Worm (Caenorhabditis elegans) whole organism, L1 larva: Measurements from ENCODE around the gene adss-1.

ENCODE experiments used
- aha-1 ChIP-seq: fragments of 150-350 bp; optimal IDR thresholded peaks from 2 replicates; lab custom pipeline; 2014; ENCODE audit warnings: missing biosample characterization, missing genetic modification characterization
- alr-1 ChIP-seq: fragments of 200-800 bp; sonication (Bioruptor generic); optimal IDR thresholded peaks from 2 replicates; lab custom pipeline; 2018; ENCODE audit warnings: borderline replicate concordance, mild to moderate bottlenecking, missing genetic modification characterization, missing compliant biosample characterization
- ama-1 ChIP-seq: fragments of 150-350 bp; optimal IDR thresholded peaks from 2 replicates; lab custom pipeline; 2014
- blmp-1 ChIP-seq: fragments of 150-350 bp; optimal IDR thresholded peaks from 2 replicates; lab custom pipeline; 2014; ENCODE audit warnings: missing biosample characterization, missing genetic modification characterization
- ceh-8 ChIP-seq: fragments of 200-800 bp; sonication (Bioruptor generic); optimal IDR thresholded peaks from 2 replicates; lab custom pipeline; 2018; ENCODE audit warnings: mild to moderate bottlenecking, missing genetic modification characterization, moderate library complexity, missing compliant biosample characterization
- ceh-90 ChIP-seq: sonication (generic microtip); optimal IDR thresholded peaks from 2 replicates; lab custom pipeline; 2016; ENCODE audit warnings: missing genetic modification characterization, missing compliant biosample characterization
- dsc-1 ChIP-seq: sonication (generic microtip); optimal IDR thresholded peaks from 2 replicates; lab custom pipeline; 2016; ENCODE audit warnings: mild to moderate bottlenecking, missing genetic modification characterization, missing compliant biosample characterization
- efl-1 ChIP-seq, 4 experiments: fragments of 150-350 bp; optimal IDR thresholded peaks in 3 of 4; peaks in 1 of 4; 1 replicate in 1 of 4; 2 replicates in 3 of 4; lab custom pipeline; 2014; ENCODE audit warnings: missing biosample characterization in 2 of 4, missing genetic modification characterization in 2 of 4, missing genetic modification reagents in 2 of 4
- egl-13 ChIP-seq: sonication (generic microtip); optimal IDR thresholded peaks from 2 replicates; lab custom pipeline; 2016; ENCODE audit warnings: missing genotype, missing genetic modification reagents, missing genetic modification characterization, missing compliant biosample characterization
- elt-2 ChIP-seq: sonication (generic microtip); optimal IDR thresholded peaks from 2 replicates; lab custom pipeline; 2016; ENCODE audit warnings: missing genetic modification characterization, mild to moderate bottlenecking, inconsistent platforms, missing compliant biosample characterization, missing genetic modification reagents
- elt-3 ChIP-seq, 6 experiments: fragments of 150-350 bp in 1 of 6; sonication (generic microtip); optimal IDR thresholded peaks; 2 replicates each; lab custom pipeline; 2017 to 2018; ENCODE audit warnings: missing biosample characterization in 6 of 6, missing genetic modification characterization in 6 of 6, inconsistent platforms in 1 of 6
- fkh-4 ChIP-seq: sonication (generic microtip); optimal IDR thresholded peaks from 2 replicates; lab custom pipeline; 2016; ENCODE audit warnings: missing compliant biosample characterization, missing genetic modification characterization, borderline replicate concordance
- fkh-8 ChIP-seq: sonication (generic microtip); optimal IDR thresholded peaks from 2 replicates; lab custom pipeline; 2016; ENCODE audit warnings: mild to moderate bottlenecking, missing genetic modification characterization, missing compliant biosample characterization
- hpl-2 ChIP-seq: fragments of 150-350 bp; optimal IDR thresholded peaks from 2 replicates; lab custom pipeline; 2014; ENCODE audit warnings: missing biosample characterization, missing genetic modification reagents, missing genetic modification characterization
- jun-1 ChIP-seq: fragments of 150-350 bp; optimal IDR thresholded peaks from 2 replicates; lab custom pipeline; 2014; ENCODE audit warnings: missing biosample characterization, missing genetic modification reagents, missing genetic modification characterization
- lin-14 ChIP-seq: fragments of 200-800 bp; sonication (Bioruptor generic); optimal IDR thresholded peaks from 2 replicates; lab custom pipeline; 2018; ENCODE audit warnings: mild to moderate bottlenecking, missing genetic modification characterization, moderate library complexity, missing compliant biosample characterization
- lin-15B ChIP-seq: fragments of 150-350 bp; sonication (generic microtip); optimal IDR thresholded peaks from 3 replicates; lab custom pipeline; 2014; ENCODE audit warnings: missing biosample characterization, missing genetic modification characterization
- lin-35 ChIP-seq, 2 experiments: fragments of 150-350 bp; optimal IDR thresholded peaks; 2 replicates each; lab custom pipeline; 2014; ENCODE audit warnings: missing biosample characterization in 2 of 2, missing genetic modification characterization in 2 of 2, missing genetic modification reagents in 2 of 2
- mef-2 ChIP-seq: fragments of 150-350 bp; optimal IDR thresholded peaks from 2 replicates; lab custom pipeline; 2014; ENCODE audit warnings: missing biosample characterization, missing genetic modification characterization
- mep-1 ChIP-seq: fragments of 150-350 bp; optimal IDR thresholded peaks from 2 replicates; lab custom pipeline; 2014; ENCODE audit warnings: missing biosample characterization, missing genetic modification characterization
- nhr-20 ChIP-seq: sonication (generic microtip); optimal IDR thresholded peaks from 2 replicates; lab custom pipeline; 2016; ENCODE audit warnings: mild to moderate bottlenecking, missing genetic modification characterization, missing compliant biosample characterization
- nhr-237 ChIP-seq: fragments of 150-350 bp; optimal IDR thresholded peaks from 2 replicates; lab custom pipeline; 2014; ENCODE audit warnings: missing biosample characterization, missing genetic modification characterization
- nhr-47 ChIP-seq: sonication (generic microtip); optimal IDR thresholded peaks from 2 replicates; lab custom pipeline; 2016; ENCODE audit warnings: mild to moderate bottlenecking, missing genetic modification characterization, moderate library complexity, missing compliant biosample characterization
- nhr-71 ChIP-seq: sonication (generic microtip); optimal IDR thresholded peaks from 2 replicates; lab custom pipeline; 2016; ENCODE audit warnings: mild to moderate bottlenecking, missing genetic modification characterization, moderate library complexity, missing compliant biosample characterization
- nhr-77 ChIP-seq: fragments of 150-350 bp; optimal IDR thresholded peaks from 2 replicates; lab custom pipeline; 2014; ENCODE audit warnings: missing biosample characterization, missing genetic modification characterization
- nhr-84 ChIP-seq: sonication (generic microtip); optimal IDR thresholded peaks from 2 replicates; lab custom pipeline; 2017; ENCODE audit warnings: missing biosample characterization, missing genetic modification characterization
- nhr-85 ChIP-seq: sonication (generic microtip); peaks from one replicate; lab custom pipeline; 2016; ENCODE audit warnings: missing genetic modification characterization, inconsistent platforms, missing compliant biosample characterization
- pag-3 ChIP-seq: sonication (generic microtip); optimal IDR thresholded peaks from 2 replicates; lab custom pipeline; 2017; ENCODE audit warnings: missing genetic modification characterization, mild to moderate bottlenecking, missing compliant biosample characterization, antibody characterized with exemption, borderline replicate concordance; ENCODE audit not compliant: insufficient read depth
- pqm-1 ChIP-seq: sonication (generic microtip); optimal IDR thresholded peaks from 3 replicates; lab custom pipeline; 2017; ENCODE audit warnings: missing biosample characterization, missing genetic modification characterization
- snpc-4 ChIP-seq: fragments of 150-350 bp; optimal IDR thresholded peaks from 2 replicates; lab custom pipeline; 2014; ENCODE audit warnings: missing biosample characterization, missing genetic modification characterization
- snu-23 ChIP-seq: sonication (generic microtip); optimal IDR thresholded peaks from 2 replicates; lab custom pipeline; 2016; ENCODE audit warnings: missing genetic modification characterization, missing compliant biosample characterization
- sox-4 ChIP-seq: sonication (generic microtip); optimal IDR thresholded peaks from 2 replicates; lab custom pipeline; 2016; ENCODE audit warnings: missing genetic modification characterization, missing compliant biosample characterization
- tlp-1 ChIP-seq: fragments of 150-350 bp; optimal IDR thresholded peaks from 2 replicates; lab custom pipeline; 2014; ENCODE audit warnings: missing biosample characterization, missing genetic modification characterization
- unc-30 ChIP-seq: sonication (generic microtip); optimal IDR thresholded peaks from 2 replicates; lab custom pipeline; 2017; ENCODE audit warnings: missing biosample characterization, missing genetic modification characterization
- unc-62 ChIP-seq: fragments of 150-350 bp; optimal IDR thresholded peaks from 2 replicates; lab custom pipeline; 2014; ENCODE audit warnings: missing biosample characterization, missing genetic modification reagents, missing genetic modification characterization
- zag-1 ChIP-seq: fragments of 150-350 bp; optimal IDR thresholded peaks from 2 replicates; lab custom pipeline; 2014; ENCODE audit warnings: missing biosample characterization, missing genetic modification characterization
- zip-4 ChIP-seq: fragments of 200-800 bp; sonication (Bioruptor generic); optimal IDR thresholded peaks from 2 replicates; lab custom pipeline; 2018; ENCODE audit warnings: mild to moderate bottlenecking, missing genetic modification characterization, moderate library complexity, missing compliant biosample characterization

Gene adss-1

ce11 chrV:4810653-4811052 is 12.6 kb downstream of the adss-1 start (continued):
- TF ChIP-seq elt-2 (no peak), hpl-2 (GFP tag; lab: Kevin White, UChicago) (no peak), mep-1 (tag; lab: Kevin White, UChicago) (peak; percentile 14), dsc-1 (tag; lab: Kevin White, UChicago) (peak; percentile 44), unc-62 (GFP tag; lab: Kevin White, UChicago) (no peak), egl-13 (tag; lab: Kevin White, UChicago) (peak; percentile 32), ama-1 (lab: Kevin White, UChicago) (no peak), nhr-47 (tag; lab: Kevin White, UChicago) (peak; percentile 21)
- TF ChIP-seq, all 84 proteins: peak for 21

- TF ChIP-seq snu-23 (GFP tag; lab: Kevin White, UChicago) = peak; percentile 42
- TF ChIP-seq fkh-4 (tag; lab: Kevin White, UChicago) = no peak
- peak; percentile 71 for TF ChIP-seq blmp-1 (tag; lab: Kevin White, UChicago)
- peak; percentile 29 for TF ChIP-seq fkh-8 (tag; lab: Kevin White, UChicago)
- no peak for TF ChIP-seq pag-3 (tag; lab: Kevin White, UChicago)
- TF ChIP-seq nhr-71 (tag; lab: Kevin White, UChicago) = peak; percentile 41
- TF ChIP-seq nhr-85 (tag; lab: Kevin White, UChicago) = peak; percentile 77
- TF ChIP-seq nhr-20 (tag; lab: Kevin White, UChicago) = peak; percentile 23
- no peak for TF ChIP-seq unc-30 (tag; lab: Kevin White, UChicago)
- TF ChIP-seq ceh-8 = no peak
- TF ChIP-seq aha-1 (tag; lab: Kevin White, UChicago) = no peak
- peak in 1 of 2 experiments; percentile 6 for TF ChIP-seq lin-35 (GFP tag; optimal IDR thresholded peaks at IDR 0.05; lab: Kevin White, UChicago)
- peak; percentile 46 for TF ChIP-seq lin-14 (GFP tag; lab: Kevin White, UChicago)
- TF ChIP-seq zag-1 (tag; lab: Kevin White, UChicago) = no peak
- TF ChIP-seq efl-1 (optimal IDR thresholded peaks at IDR 0.05; lab: Kevin White, UChicago) = no peak
- TF ChIP-seq efl-1 (GFP tag; optimal IDR thresholded peaks at IDR 0.05 in 1 of 2; lab: Kevin White, UChicago) = peak in 1 of 2 experiments; percentile 73
- TF ChIP-seq lin-15B = no peak
- TF ChIP-seq zip-4 = no peak
- no peak for TF ChIP-seq pqm-1
- TF ChIP-seq sox-4 = no peak
- TF ChIP-seq elt-2 = no peak
- no peak for TF ChIP-seq snpc-4 (tag; lab: Kevin White, UChicago)
- TF ChIP-seq elt-3 (tag; optimal IDR thresholded peaks at IDR 0.05; lab: Kevin White, UChicago) = peak in 1 of 6 experiments; percentile 30
Observed at ce11 chrV:4806859-4807258, 16.4 kb downstream of the adss-1 start.

ce11 chrV:4805847-4806246 is 17.4 kb downstream of the adss-1 start, which contains the start of gene R02F11.3:
Gene R02F11.3, minus strand, starts transcription at chrV:4805947.
- TF ChIP-seq efl-1 (optimal IDR thresholded peaks at IDR 0.05; lab: Kevin White, UChicago) (no peak), efl-1 (GFP tag; optimal IDR thresholded peaks at IDR 0.05 in 1 of 2; lab: Kevin White, UChicago) (peak in 1 of 2 experiments; percentile 23), mep-1 (tag; lab: Kevin White, UChicago) (no peak)

- TF ChIP-seq sox-4 (no peak), efl-1 (optimal IDR thresholded peaks at IDR 0.05; lab: Kevin White, UChicago) (no peak), efl-1 (GFP tag; optimal IDR thresholded peaks at IDR 0.05 in 1 of 2; lab: Kevin White, UChicago) (peak in 1 of 2 experiments; percentile 87)
Observed at ce11 chrV:4801943-4802342, 21.3 kb downstream of the adss-1 start.

- no peak for TF ChIP-seq nhr-237 (tag; lab: Kevin White, UChicago)
- TF ChIP-seq alr-1 (tag; lab: Kevin White, UChicago) = no peak
- no peak for TF ChIP-seq tlp-1
- TF ChIP-seq mef-2 = no peak
- no peak for TF ChIP-seq lin-15B
- no peak for TF ChIP-seq jun-1 (tag; lab: Kevin White, UChicago)
- no peak for TF ChIP-seq ceh-90 (tag; lab: Kevin White, UChicago)
- no peak for TF ChIP-seq nhr-84 (tag; lab: Kevin White, UChicago)
- no peak for TF ChIP-seq zag-1 (tag; lab: Kevin White, UChicago)
- TF ChIP-seq nhr-77 (tag; lab: Kevin White, UChicago) = no peak
- TF ChIP-seq ceh-8 = no peak
- no peak for TF ChIP-seq zip-4
- no peak for TF ChIP-seq fkh-4 (tag; lab: Kevin White, UChicago)
Observed at ce11 chrV:4800794-4801193, 22.4 kb downstream of the adss-1 start, which contains the start of gene R02F11.1. Gene R02F11.1, plus strand, starts transcription at chrV:4801094.
